Fruit fly (Drosophila melanogaster) whole organism, prepupa: ENCODE results near the gene CG11586.

Experiments
- Blimp-1 ChIP-seq: fragments of 200-800 bp; sonication (Bioruptor generic); optimal IDR thresholded peaks from 3 replicates; lab custom pipeline; 2017; ENCODE audit warnings: missing biosample characterization, missing genetic modification characterization, mild to moderate bottlenecking, moderate library complexity, missing genetic modification reagents
- CG10631 ChIP-seq: fragments of 200-800 bp; sonication (Bioruptor generic); optimal IDR thresholded peaks from 2 replicates; lab custom pipeline; 2016; ENCODE audit warnings: missing biosample characterization, missing genetic modification characterization
- CG10669 ChIP-seq: fragments of 200-800 bp; sonication (Bioruptor generic); optimal IDR thresholded peaks from 3 replicates; lab custom pipeline; 2018; ENCODE audit warnings: missing biosample characterization, mild to moderate bottlenecking, missing genetic modification characterization, moderate library complexity
- CG11294 ChIP-seq: fragments of 200-800 bp; sonication (Bioruptor generic); IDR thresholded peaks from 2 replicates; pipeline ENCODE4 v1.3.6; 2022; ENCODE audit warnings: missing biosample characterization, missing genetic modification characterization
- CG11762 ChIP-seq: fragments of 200-800 bp; sonication (Bioruptor generic); optimal IDR thresholded peaks from 3 replicates; lab custom pipeline; 2016; ENCODE audit warnings: missing biosample characterization, missing genetic modification characterization; ENCODE audit not compliant: insufficient read depth
- CG11902 ChIP-seq: fragments of 200-800 bp; sonication (Bioruptor generic); optimal IDR thresholded peaks from 3 replicates; lab custom pipeline; 2016; ENCODE audit warnings: missing biosample characterization, missing genetic modification characterization
- CG15336 ChIP-seq: fragments of 200-800 bp; sonication (Bioruptor generic); IDR thresholded peaks from 2 replicates; pipeline ENCODE4 v1.3.6; 2022; ENCODE audit warnings: missing biosample characterization, missing genetic modification characterization
- CG1621 ChIP-seq: fragments of 200-800 bp; sonication (Bioruptor generic); optimal IDR thresholded peaks from 3 replicates; lab custom pipeline; 2018; ENCODE audit warnings: missing biosample characterization, mild to moderate bottlenecking, missing genetic modification characterization
- CG16779 ChIP-seq: fragments of 200-800 bp; sonication (Bioruptor generic); optimal IDR thresholded peaks from 3 replicates; lab custom pipeline; 2017; ENCODE audit warnings: missing biosample characterization, mild to moderate bottlenecking, missing genetic modification characterization
- CG31627 ChIP-seq: fragments of 200-800 bp; sonication (Bioruptor generic); optimal IDR thresholded peaks from 3 replicates; lab custom pipeline; 2016; ENCODE audit warnings: missing biosample characterization, missing genetic modification characterization
- CG32006 ChIP-seq: fragments of 200-800 bp; sonication (Bioruptor generic); optimal IDR thresholded peaks from 3 replicates; lab custom pipeline; 2017; ENCODE audit warnings: missing biosample characterization, mild to moderate bottlenecking, missing genetic modification characterization
- CG34406 ChIP-seq: fragments of 200-800 bp; sonication (Bioruptor generic); optimal IDR thresholded peaks from 3 replicates; lab custom pipeline; 2016; ENCODE audit warnings: missing biosample characterization, missing genetic modification characterization
- CG3919 ChIP-seq: fragments of 200-800 bp; sonication (Bioruptor generic); optimal IDR thresholded peaks from 3 replicates; lab custom pipeline; 2016; ENCODE audit warnings: missing biosample characterization, missing genetic modification characterization
- CG6276 ChIP-seq: fragments of 200-800 bp; sonication (Bioruptor generic); optimal IDR thresholded peaks from 2 replicates; lab custom pipeline; 2017; ENCODE audit warnings: missing biosample characterization, mild to moderate bottlenecking, missing genetic modification characterization
- CG6808 ChIP-seq: fragments of 200-800 bp; sonication (Bioruptor generic); optimal IDR thresholded peaks from 3 replicates; lab custom pipeline; 2017; ENCODE audit warnings: missing biosample characterization, missing genetic modification characterization, mild to moderate bottlenecking, moderate library complexity, missing genetic modification reagents
- CG6854 ChIP-seq: fragments of 200-800 bp; sonication (Bioruptor generic); optimal IDR thresholded peaks from 2 replicates; lab custom pipeline; 2017; ENCODE audit warnings: missing biosample characterization, mild to moderate bottlenecking, missing genetic modification characterization
- CG8119 ChIP-seq: fragments of 200-800 bp; sonication (Bioruptor generic); IDR thresholded peaks from 3 replicates; pipeline ENCODE4 v1.3.6; 2022; ENCODE audit warnings: missing biosample characterization, missing genetic modification characterization
- CG8319 ChIP-seq: fragments of 200-800 bp; sonication (Bioruptor generic); optimal IDR thresholded peaks from 3 replicates; lab custom pipeline; 2016; ENCODE audit warnings: missing biosample characterization, missing genetic modification characterization
- CG8632 ChIP-seq: fragments of 200-800 bp; sonication (Bioruptor generic); optimal IDR thresholded peaks from 3 replicates; lab custom pipeline; 2016; ENCODE audit warnings: missing biosample characterization, missing genetic modification characterization
- Eip75B ChIP-seq: fragments of 200-800 bp; sonication (Bioruptor generic); optimal IDR thresholded peaks from 3 replicates; lab custom pipeline; 2016; ENCODE audit warnings: missing biosample characterization, missing genetic modification characterization
- Eip78C ChIP-seq: fragments of 200-800 bp; sonication (Bioruptor generic); peaks from one replicate; lab custom pipeline; 2016; ENCODE audit warnings: missing biosample characterization, missing genetic modification characterization
- Eip93F ChIP-seq: fragments of 200-800 bp; sonication (Bioruptor generic); optimal IDR thresholded peaks from 2 replicates; lab custom pipeline; 2016; ENCODE audit warnings: missing biosample characterization, mild to moderate bottlenecking, missing genetic modification characterization
- Ets21C ChIP-seq: fragments of 200-800 bp; sonication (Bioruptor generic); optimal IDR thresholded peaks from 3 replicates; lab custom pipeline; 2016; ENCODE audit warnings: missing biosample characterization, missing genetic modification characterization
- Ets96B ChIP-seq: fragments of 200-800 bp; optimal IDR thresholded peaks from 2 replicates; lab custom pipeline; 2019; ENCODE audit warnings: missing biosample characterization, mild to moderate bottlenecking, missing genetic modification characterization, moderate library complexity
- Hr38 ChIP-seq: sonication (Bioruptor generic); optimal IDR thresholded peaks from 2 replicates; lab custom pipeline; 2016; ENCODE audit warnings: missing biosample characterization, missing genetic modification characterization
- Hr39 ChIP-seq: fragments of 200-800 bp; sonication (Bioruptor generic); optimal IDR thresholded peaks from 2 replicates; lab custom pipeline; 2016; ENCODE audit warnings: missing biosample characterization, missing genetic modification characterization
- Hr4 ChIP-seq: fragments of 200-800 bp; sonication (Bioruptor generic); optimal IDR thresholded peaks from 3 replicates; lab custom pipeline; 2016; ENCODE audit warnings: missing biosample characterization, missing genetic modification characterization
- Met ChIP-seq: fragments of 200-800 bp; sonication (Bioruptor generic); optimal IDR thresholded peaks from 3 replicates; lab custom pipeline; 2016; ENCODE audit warnings: missing biosample characterization, missing genetic modification characterization
- OdsH ChIP-seq: fragments of 200-800 bp; sonication (Bioruptor generic); optimal IDR thresholded peaks from 3 replicates; lab custom pipeline; 2016; ENCODE audit warnings: missing biosample characterization, missing genetic modification characterization
- Sox15 ChIP-seq: fragments of 200-800 bp; sonication (Bioruptor generic); optimal IDR thresholded peaks from 3 replicates; lab custom pipeline; 2016; ENCODE audit warnings: missing biosample characterization, missing genetic modification characterization
- achi ChIP-seq: fragments of 200-800 bp; sonication (Bioruptor generic); optimal IDR thresholded peaks from 3 replicates; lab custom pipeline; 2016; ENCODE audit warnings: missing biosample characterization, missing genetic modification characterization
- acj6 ChIP-seq: fragments of 200-800 bp; sonication (Bioruptor generic); optimal IDR thresholded peaks from 3 replicates; lab custom pipeline; 2016; ENCODE audit warnings: missing biosample characterization, missing genetic modification characterization
- dac ChIP-seq: fragments of 200-800 bp; sonication (Bioruptor generic); optimal IDR thresholded peaks from 2 replicates; lab custom pipeline; 2017; ENCODE audit warnings: missing biosample characterization, mild to moderate bottlenecking, missing genetic modification characterization
- dsx ChIP-seq: fragments of 200-800 bp; optimal IDR thresholded peaks from 3 replicates; lab custom pipeline; 2019; ENCODE audit warnings: missing biosample characterization, mild to moderate bottlenecking, missing genetic modification characterization, moderate library complexity; ENCODE audit not compliant: poor library complexity, severe bottlenecking
- eg ChIP-seq: fragments of 200-800 bp; sonication (Bioruptor generic); IDR thresholded peaks from 3 replicates; pipeline ENCODE4 v1.3.6; 2022; ENCODE audit warnings: missing biosample characterization, missing genetic modification characterization
- esn ChIP-seq: fragments of 200-800 bp; sonication (Bioruptor generic); optimal IDR thresholded peaks from 2 replicates; lab custom pipeline; 2016; ENCODE audit warnings: missing biosample characterization, mild to moderate bottlenecking, missing genetic modification characterization, moderate library complexity
- fd85E ChIP-seq: fragments of 200-800 bp; sonication (Bioruptor generic); optimal IDR thresholded peaks from 3 replicates; lab custom pipeline; 2016; ENCODE audit warnings: missing biosample characterization, missing genetic modification characterization
- fkh ChIP-seq: fragments of 200-800 bp; sonication (Bioruptor generic); optimal IDR thresholded peaks from 3 replicates; lab custom pipeline; 2017; ENCODE audit warnings: missing biosample characterization, mild to moderate bottlenecking, missing genetic modification characterization, moderate library complexity
- lz ChIP-seq: fragments of 200-800 bp; sonication (Bioruptor generic); optimal IDR thresholded peaks from 3 replicates; lab custom pipeline; 2016; ENCODE audit warnings: missing biosample characterization, missing genetic modification characterization
- net ChIP-seq: fragments of 200-800 bp; sonication (Bioruptor generic); optimal IDR thresholded peaks from 3 replicates; lab custom pipeline; 2016; ENCODE audit warnings: missing biosample characterization, missing genetic modification characterization
- pdm3 ChIP-seq: fragments of 200-800 bp; sonication (Bioruptor generic); optimal IDR thresholded peaks from 3 replicates; lab custom pipeline; 2016; ENCODE audit warnings: missing biosample characterization, missing genetic modification characterization
- salr ChIP-seq, 2 experiments: fragments of 200-800 bp; sonication (Bioruptor generic); optimal IDR thresholded peaks; 3 replicates each; lab custom pipeline; 2016 to 2018; ENCODE audit warnings: missing biosample characterization in 2 of 2, missing genetic modification characterization in 2 of 2, mild to moderate bottlenecking in 1 of 2
- spab ChIP-seq: fragments of 200-800 bp; sonication (Bioruptor generic); optimal IDR thresholded peaks from 2 replicates; lab custom pipeline; 2017; ENCODE audit warnings: missing biosample characterization, mild to moderate bottlenecking, missing genetic modification characterization, missing genetic modification reagents
- ss ChIP-seq, 2 experiments: fragments of 200-800 bp; sonication (Bioruptor generic); optimal IDR thresholded peaks; 2 replicates in 1 of 2; 3 replicates in 1 of 2; lab custom pipeline; 2017 to 2018; ENCODE audit warnings: mild to moderate bottlenecking in 2 of 2, missing biosample characterization in 2 of 2, missing genetic modification characterization in 2 of 2, moderate library complexity in 1 of 2
- vri ChIP-seq: fragments of 200-800 bp; sonication (Bioruptor generic); optimal IDR thresholded peaks from 3 replicates; lab custom pipeline; 2016; ENCODE audit warnings: missing biosample characterization, mild to moderate bottlenecking, missing genetic modification characterization

CG11586 gene

dm6 chr3L:4262384-4262783, at the start of gene CG11586, which contains the start of gene VhaM9.7-a:
TSS of gene CG11586 (minus strand) at chr3L:4262470.
TSS of gene VhaM9.7-a (plus strand) at chr3L:4262705.
- TF ChIP-seq Hr4 (GFP tag; lab: Kevin White, UChicago) (peak; percentile 10), CG8319 (GFP tag; lab: Kevin White, UChicago) (no peak), achi (GFP tag; lab: Kevin White, UChicago) (peak; percentile 20), Met (GFP tag; lab: Kevin White, UChicago) (no peak), CG11902 (GFP tag; lab: Kevin White, UChicago) (no peak), dsx (GFP tag; lab: Kevin White, UChicago) (no peak), eg (GFP tag; lab: Robert Waterston, UW) (no peak), CG3919 (no peak), salr (GFP tag; optimal IDR thresholded peaks at IDR 0.05; lab: Kevin White, UChicago) (no peak), spab (GFP tag; lab: Kevin White, UChicago) (no peak), Eip93F (GFP tag; lab: Kevin White, UChicago) (no peak), CG10631 (GFP tag; lab: Kevin White, UChicago) (no peak), vri (GFP tag; lab: Kevin White, UChicago) (no peak), CG6854 (GFP tag; lab: Kevin White, UChicago) (no peak), Eip78C (peak; percentile 81), CG11762 (GFP tag; lab: Kevin White, UChicago) (no peak), Hr39 (peak; percentile 5), pdm3 (peak; percentile 14), CG6276 (GFP tag; lab: Kevin White, UChicago) (no peak), CG1621 (tag; lab: Kevin White, UChicago) (no peak), dac (GFP tag; lab: Kevin White, UChicago) (no peak), fkh (GFP tag; lab: Kevin White, UChicago) (peak; percentile 58), Ets21C (no peak), CG15336 (GFP tag; lab: Robert Waterston, UW) (no peak), Hr38 (no peak), CG32006 (GFP tag; lab: Kevin White, UChicago) (no peak), OdsH (GFP tag; lab: Kevin White, UChicago) (no peak), CG8632 (GFP tag; lab: Kevin White, UChicago) (no peak), Blimp-1 (GFP tag; lab: Kevin White, UChicago) (no peak), lz (GFP tag; lab: Kevin White, UChicago) (peak; percentile 9), CG16779 (no peak), CG6808 (GFP tag; lab: Kevin White, UChicago) (no peak), acj6 (GFP tag; lab: Kevin White, UChicago) (peak; percentile 27), CG10669 (GFP tag; lab: Kevin White, UChicago) (no peak), CG8119 (GFP tag; lab: Robert Waterston, UW) (no peak), net (GFP tag; lab: Kevin White, UChicago) (no peak), Eip75B (no peak), CG31627 (peak; percentile 12), esn (GFP tag; lab: Kevin White, UChicago) (peak; percentile 48), Ets96B (no peak), Sox15 (no peak), CG11294 (GFP tag; lab: Robert Waterston, UW) (no peak), fd85E (no peak), CG34406 (no peak), ss (GFP tag; optimal IDR thresholded peaks at IDR 0.05; lab: Kevin White, UChicago) (no peak)
